Fruit fly (Drosophila melanogaster): ENCODE data around the gene cnc.

- TF ChIP-seq Lpt (GFP tag; optimal IDR thresholded peaks at IDR 0.05) (no peak), spab (GFP tag; optimal IDR thresholded peaks at IDR 0.05) (no peak), esn (GFP tag; optimal IDR thresholded peaks at IDR 0.05) (no peak), Ets96B (tag; optimal IDR thresholded peaks at IDR 0.05) (no peak), Hr38 (GFP tag; optimal IDR thresholded peaks at IDR 0.05) (no peak), Sox102F (GFP tag; optimal IDR thresholded peaks at IDR 0.05) (no peak), CG31627 (GFP tag; optimal IDR thresholded peaks at IDR 0.05) (no peak), CG10631 (GFP tag; optimal IDR thresholded peaks at IDR 0.05) (no peak), Hr39 (GFP tag; optimal IDR thresholded peaks at IDR 0.05) (no peak)
These were observed 12.5 kb upstream of the cnc start for dm6 chr3R:23239051-23239450.
